Worm (Caenorhabditis elegans) whole organism, early embryonic: ENCODE results near the gene lon-3.

Source experiments
- B0310.2 ChIP-seq: sonication (generic microtip); optimal IDR thresholded peaks from 2 replicates; lab custom pipeline; 2016; ENCODE audit warnings: mild to moderate bottlenecking, missing genetic modification characterization, missing compliant biosample characterization
- F13C5.2 ChIP-seq: sonication (generic microtip); optimal IDR thresholded peaks from 2 replicates; lab custom pipeline; 2017; ENCODE audit warnings: mild to moderate bottlenecking, missing genetic modification characterization, inconsistent platforms, missing compliant biosample characterization
- aly-1 ChIP-seq: sonication (generic microtip); optimal IDR thresholded peaks from 2 replicates; lab custom pipeline; 2016; ENCODE audit warnings: missing genetic modification characterization, missing compliant biosample characterization
- ama-1 ChIP-seq: fragments of 150-350 bp; optimal IDR thresholded peaks from 2 replicates; lab custom pipeline; 2014
- ceh-13 ChIP-seq: fragments of 200-800 bp; sonication (Bioruptor generic); optimal IDR thresholded peaks from 2 replicates; lab custom pipeline; 2018; ENCODE audit warnings: mild to moderate bottlenecking, missing genetic modification characterization, missing compliant biosample characterization
- ets-7 ChIP-seq: sonication (generic microtip); optimal IDR thresholded peaks from 2 replicates; lab custom pipeline; 2016; ENCODE audit warnings: missing genotype, missing genetic modification characterization, missing compliant biosample characterization
- flt-1 ChIP-seq: fragments of 200-800 bp; sonication (Bioruptor generic); IDR thresholded peaks from 2 replicates; pipeline ENCODE4 v1.3.6; 2022; ENCODE audit warnings: missing genetic modification characterization, missing compliant biosample characterization
- hmbx-1 ChIP-seq: sonication (generic microtip); optimal IDR thresholded peaks from 2 replicates; lab custom pipeline; 2016; ENCODE audit warnings: mild to moderate bottlenecking, missing genetic modification characterization, missing compliant biosample characterization
- hnd-1 ChIP-seq: sonication (generic microtip); optimal IDR thresholded peaks from 2 replicates; lab custom pipeline; 2016; ENCODE audit warnings: missing genetic modification characterization, missing compliant biosample characterization
- pes-1 ChIP-seq: fragments of 200-800 bp; sonication (Bioruptor generic); IDR thresholded peaks from 2 replicates; pipeline ENCODE4 v1.3.6; 2022; ENCODE audit warnings: missing genetic modification reagents, missing genetic modification characterization, missing compliant biosample characterization
- scrt-1 ChIP-seq: fragments of 200-800 bp; sonication (Bioruptor generic); IDR thresholded peaks from 2 replicates; pipeline ENCODE4 v1.3.6; 2022; ENCODE audit warnings: missing genetic modification characterization, missing compliant biosample characterization
- tbx-11 ChIP-seq: fragments of 200-800 bp; sonication (Bioruptor generic); IDR thresholded peaks from 2 replicates; pipeline ENCODE4 v1.3.6; 2022; ENCODE audit warnings: missing genetic modification characterization, missing compliant biosample characterization
- tbx-37 ChIP-seq: fragments of 200-800 bp; sonication (Bioruptor generic); conservative IDR thresholded peaks from 2 replicates; pipeline ENCODE4 v1.3.6; 2022; ENCODE audit warnings: missing genetic modification reagents, missing genetic modification characterization, missing compliant biosample characterization
- tra-4 ChIP-seq: sonication (generic microtip); optimal IDR thresholded peaks from 2 replicates; lab custom pipeline; 2017; ENCODE audit warnings: missing genetic modification characterization, missing compliant biosample characterization

DNA sequence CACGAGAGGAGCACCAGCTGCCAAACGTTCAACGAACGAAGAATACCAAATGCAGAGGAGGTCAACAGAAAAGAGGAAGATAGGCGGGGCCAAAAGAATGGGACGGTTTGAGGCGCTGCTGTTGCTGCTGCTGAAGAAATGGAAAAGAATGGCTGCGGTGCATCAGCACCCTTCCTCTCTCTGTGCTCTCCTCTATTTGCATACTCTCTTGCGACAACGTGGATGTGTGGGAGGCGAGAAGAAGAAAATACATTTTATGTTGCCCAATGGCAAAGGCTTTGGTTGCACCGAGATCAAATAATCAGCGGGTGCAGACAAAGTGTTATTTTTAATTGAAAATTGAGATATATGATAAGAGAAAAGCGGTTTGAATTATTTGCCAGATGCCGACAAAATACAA is 40.1 kb downstream of the lon-3 start:
- TF ChIP-seq flt-1 (GFP tag; lab: Robert Waterston, UW), result no peak
- TF ChIP-seq pes-1, result no peak
- TF ChIP-seq ama-1 (lab: Kevin White, UChicago), result no peak
- TF ChIP-seq tbx-11, result no peak
- no peak for TF ChIP-seq B0310.2
- no peak for TF ChIP-seq ceh-13 (GFP tag; lab: Kevin White, UChicago)
- TF ChIP-seq ets-7 (tag; lab: Kevin White, UChicago), result no peak
- TF ChIP-seq scrt-1 (GFP tag; lab: Robert Waterston, UW), result no peak
- no peak for TF ChIP-seq hnd-1
- no peak for TF ChIP-seq hmbx-1
- TF ChIP-seq aly-1 (tag; lab: Kevin White, UChicago), result no peak
- no peak for TF ChIP-seq tra-4 (tag; lab: Kevin White, UChicago)
- no peak for TF ChIP-seq tbx-37 (GFP tag; lab: Robert Waterston, UW)
- TF ChIP-seq F13C5.2 (tag; lab: Kevin White, UChicago), result no peak
